Worm (Caenorhabditis elegans) whole organism, early embryonic: ENCODE measurements around the gene ZK1010.5.

ENCODE experiments used
- B0310.2 ChIP-seq: sonication (generic microtip); optimal IDR thresholded peaks from 2 replicates; lab custom pipeline; 2016; ENCODE audit warnings: mild to moderate bottlenecking, missing genetic modification characterization, missing compliant biosample characterization
- F13C5.2 ChIP-seq: sonication (generic microtip); optimal IDR thresholded peaks from 2 replicates; lab custom pipeline; 2017; ENCODE audit warnings: mild to moderate bottlenecking, missing genetic modification characterization, inconsistent platforms, missing compliant biosample characterization
- aly-1 ChIP-seq: sonication (generic microtip); optimal IDR thresholded peaks from 2 replicates; lab custom pipeline; 2016; ENCODE audit warnings: missing genetic modification characterization, missing compliant biosample characterization
- ama-1 ChIP-seq: fragments of 150-350 bp; optimal IDR thresholded peaks from 2 replicates; lab custom pipeline; 2014
- ceh-13 ChIP-seq: fragments of 200-800 bp; sonication (Bioruptor generic); optimal IDR thresholded peaks from 2 replicates; lab custom pipeline; 2018; ENCODE audit warnings: mild to moderate bottlenecking, missing genetic modification characterization, missing compliant biosample characterization
- ceh-36 ChIP-seq: sonication (generic microtip); optimal IDR thresholded peaks from 2 replicates; lab custom pipeline; 2016; ENCODE audit warnings: missing genetic modification characterization, inconsistent platforms, missing compliant biosample characterization
- ets-7 ChIP-seq: sonication (generic microtip); optimal IDR thresholded peaks from 2 replicates; lab custom pipeline; 2016; ENCODE audit warnings: missing genotype, missing genetic modification characterization, missing compliant biosample characterization
- flt-1 ChIP-seq: fragments of 200-800 bp; sonication (Bioruptor generic); IDR thresholded peaks from 2 replicates; pipeline ENCODE4 v1.3.6; 2022; ENCODE audit warnings: missing genetic modification characterization, missing compliant biosample characterization
- hmbx-1 ChIP-seq: sonication (generic microtip); optimal IDR thresholded peaks from 2 replicates; lab custom pipeline; 2016; ENCODE audit warnings: mild to moderate bottlenecking, missing genetic modification characterization, missing compliant biosample characterization
- hmg-4 ChIP-seq: fragments of 200-800 bp; sonication (Bioruptor generic); optimal IDR thresholded peaks from 2 replicates; lab custom pipeline; 2018; ENCODE audit warnings: mild to moderate bottlenecking, missing genetic modification characterization, missing compliant biosample characterization
- hnd-1 ChIP-seq: sonication (generic microtip); optimal IDR thresholded peaks from 2 replicates; lab custom pipeline; 2016; ENCODE audit warnings: missing genetic modification characterization, missing compliant biosample characterization
- pes-1 ChIP-seq: fragments of 200-800 bp; sonication (Bioruptor generic); IDR thresholded peaks from 2 replicates; pipeline ENCODE4 v1.3.6; 2022; ENCODE audit warnings: missing genetic modification reagents, missing genetic modification characterization, missing compliant biosample characterization
- scrt-1 ChIP-seq: fragments of 200-800 bp; sonication (Bioruptor generic); IDR thresholded peaks from 2 replicates; pipeline ENCODE4 v1.3.6; 2022; ENCODE audit warnings: missing genetic modification characterization, missing compliant biosample characterization
- sea-1 ChIP-seq: fragments of 200-800 bp; sonication (Bioruptor generic); conservative IDR thresholded peaks from 2 replicates; pipeline ENCODE4 v1.3.6; 2022; ENCODE audit warnings: missing genetic modification characterization, missing compliant biosample characterization
- tbx-11 ChIP-seq: fragments of 200-800 bp; sonication (Bioruptor generic); IDR thresholded peaks from 2 replicates; pipeline ENCODE4 v1.3.6; 2022; ENCODE audit warnings: missing genetic modification characterization, missing compliant biosample characterization
- tbx-37 ChIP-seq: fragments of 200-800 bp; sonication (Bioruptor generic); conservative IDR thresholded peaks from 2 replicates; pipeline ENCODE4 v1.3.6; 2022; ENCODE audit warnings: missing genetic modification reagents, missing genetic modification characterization, missing compliant biosample characterization
- tra-4 ChIP-seq: sonication (generic microtip); optimal IDR thresholded peaks from 2 replicates; lab custom pipeline; 2017; ENCODE audit warnings: missing genetic modification characterization, missing compliant biosample characterization

ZK1010.5 gene

DNA sequence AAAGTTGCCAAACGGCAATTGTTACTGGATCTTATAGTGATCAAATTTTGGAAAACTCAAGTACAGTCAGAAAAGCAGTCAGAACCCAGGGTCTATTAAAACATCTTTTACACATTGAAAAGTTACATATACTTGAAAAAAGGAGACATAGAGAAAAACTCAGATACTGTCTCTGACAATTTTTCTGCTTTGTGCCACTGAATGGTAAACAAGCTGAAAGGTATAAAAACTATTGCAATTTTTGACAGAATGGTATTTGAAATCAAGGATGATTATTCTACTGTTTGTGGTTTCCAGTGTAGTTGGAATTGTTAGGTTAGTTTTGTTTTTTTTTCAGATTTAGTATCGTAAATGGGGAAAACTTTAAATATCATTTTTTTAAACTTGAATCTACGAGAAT is 33.4 kb upstream of the ZK1010.5 start, which contains the start of gene cyp-13A11:
cyp-13A11 (plus strand) TSS at position 266 of the 400 bp plus-strand sequence.
- TF ChIP-seq tra-4 (tag; lab: Kevin White, UChicago) (no peak), ceh-36 (tag; lab: Kevin White, UChicago) (no peak), ama-1 (lab: Kevin White, UChicago) (no peak), scrt-1 (GFP tag; lab: Robert Waterston, UW) (no peak), hnd-1 (no peak), sea-1 (GFP tag; lab: Robert Waterston, UW) (no peak), hmbx-1 (tag; lab: Kevin White, UChicago) (no peak), F13C5.2 (no peak)

DNA sequence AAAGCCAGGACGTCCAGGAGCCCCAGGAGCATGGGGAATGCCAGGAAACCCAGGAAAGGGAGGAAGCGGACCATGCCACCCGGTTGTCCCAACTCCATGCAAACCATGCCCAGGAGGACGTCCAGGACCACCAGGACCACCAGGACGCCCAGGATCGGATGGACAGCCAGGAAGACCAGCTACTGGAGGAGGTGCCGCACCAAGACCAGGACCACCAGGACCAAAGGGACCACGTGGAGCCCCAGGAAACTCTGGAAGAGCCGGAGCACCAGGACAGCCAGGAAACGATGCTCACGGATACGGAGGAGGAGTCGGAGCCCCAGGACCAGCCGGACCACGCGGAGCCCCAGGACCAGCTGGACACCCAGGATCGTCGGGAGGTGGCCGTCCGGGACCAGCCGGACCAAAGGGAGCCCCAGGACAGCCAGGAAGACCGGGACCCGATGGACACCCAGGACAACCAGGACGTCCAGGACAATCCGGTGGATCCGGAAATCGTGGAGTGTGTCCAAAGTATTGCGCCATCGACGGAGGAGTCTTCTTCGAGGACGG is 32.3 kb upstream of the ZK1010.5 start:
- no peak for TF ChIP-seq ceh-36 (tag; lab: Kevin White, UChicago)
- TF ChIP-seq ets-7 (tag; lab: Kevin White, UChicago): no peak
- TF ChIP-seq sea-1 (GFP tag; lab: Robert Waterston, UW): no peak
- TF ChIP-seq ceh-13: no peak
- no peak for TF ChIP-seq ama-1 (lab: Kevin White, UChicago)
- TF ChIP-seq hmbx-1 (tag; lab: Kevin White, UChicago): no peak
- no peak for TF ChIP-seq hnd-1

DNA sequence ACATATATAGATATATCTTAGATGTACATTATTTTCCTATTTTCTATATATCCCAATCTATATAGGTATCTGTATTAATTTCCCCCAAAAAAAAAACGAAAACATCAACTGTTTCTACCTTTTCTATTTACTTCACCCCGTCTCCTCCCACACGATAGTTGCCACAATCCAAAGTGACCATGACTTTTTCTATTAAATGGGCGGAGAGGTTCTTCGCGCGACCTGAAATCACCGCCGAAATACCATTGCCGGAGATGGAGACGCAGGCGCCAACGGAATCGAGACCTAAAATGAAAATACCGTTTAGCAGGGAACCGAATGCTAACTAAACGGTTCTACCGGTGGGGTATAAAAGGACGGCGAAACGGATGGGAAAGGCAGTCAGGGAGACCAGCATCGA is 31.3 kb upstream of the ZK1010.5 start, which contains the start of gene col-98:
col-98 (plus strand) TSS at position 390 of the 400 bp plus-strand sequence.
- no peak for TF ChIP-seq pes-1 (GFP tag; lab: Robert Waterston, UW)
- no peak for TF ChIP-seq hmbx-1 (tag; lab: Kevin White, UChicago)
- no peak for TF ChIP-seq ets-7 (tag; lab: Kevin White, UChicago)
- no peak for TF ChIP-seq F13C5.2
- TF ChIP-seq hnd-1: no peak
- no peak for TF ChIP-seq sea-1 (GFP tag; lab: Robert Waterston, UW)
- TF ChIP-seq tbx-11 (GFP tag; lab: Robert Waterston, UW): no peak
- no peak for TF ChIP-seq ama-1 (lab: Kevin White, UChicago)
- TF ChIP-seq hmg-4 (GFP tag; lab: Kevin White, UChicago): no peak
- no peak for TF ChIP-seq ceh-13
- TF ChIP-seq tbx-37 (GFP tag; lab: Robert Waterston, UW): no peak
- TF ChIP-seq tra-4 (tag; lab: Kevin White, UChicago): no peak
- TF ChIP-seq scrt-1 (GFP tag; lab: Robert Waterston, UW): no peak
- TF ChIP-seq aly-1: no peak
- no peak for TF ChIP-seq flt-1 (GFP tag; lab: Robert Waterston, UW)

DNA sequence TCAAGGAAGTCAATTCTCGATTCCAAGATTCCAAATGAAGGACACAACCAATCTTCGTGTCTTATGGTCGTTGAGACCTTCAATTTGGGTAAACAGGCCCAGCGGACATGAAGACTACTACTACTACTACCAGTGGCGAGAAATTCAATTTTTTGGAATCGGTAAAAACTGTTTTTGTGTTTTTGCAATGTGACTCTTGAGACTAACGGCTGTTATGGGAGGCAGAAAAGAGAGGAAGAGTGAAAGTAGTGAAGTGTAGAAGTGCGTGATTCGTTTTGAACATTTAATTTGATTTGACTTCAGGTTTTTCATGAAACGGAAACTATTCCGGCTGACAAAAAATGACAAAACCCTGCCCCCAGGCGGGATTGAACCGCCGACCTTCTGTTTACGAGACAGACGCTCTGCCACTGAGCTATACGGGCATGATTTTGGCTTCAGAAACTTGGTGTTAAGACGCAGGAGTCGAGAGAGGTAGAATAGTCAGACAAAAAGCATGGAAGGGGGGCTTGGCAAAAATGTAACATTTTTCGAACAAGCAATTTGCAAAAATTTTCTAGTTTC is 28.5 kb upstream of the ZK1010.5 start:
- TF ChIP-seq scrt-1 (GFP tag; lab: Robert Waterston, UW) (no peak), ama-1 (lab: Kevin White, UChicago) (no peak), tbx-37 (GFP tag; lab: Robert Waterston, UW) (no peak), ceh-13 (no peak), tbx-11 (GFP tag; lab: Robert Waterston, UW) (no peak), aly-1 (no peak), ets-7 (tag; lab: Kevin White, UChicago) (no peak), F13C5.2 (no peak), tra-4 (tag; lab: Kevin White, UChicago) (no peak), ceh-36 (tag; lab: Kevin White, UChicago) (no peak), sea-1 (GFP tag; lab: Robert Waterston, UW) (no peak), flt-1 (GFP tag; lab: Robert Waterston, UW) (no peak), hnd-1 (no peak), hmg-4 (GFP tag; lab: Kevin White, UChicago) (no peak), hmbx-1 (tag; lab: Kevin White, UChicago) (no peak), B0310.2 (tag; lab: Kevin White, UChicago) (no peak), pes-1 (GFP tag; lab: Robert Waterston, UW) (no peak)

DNA sequence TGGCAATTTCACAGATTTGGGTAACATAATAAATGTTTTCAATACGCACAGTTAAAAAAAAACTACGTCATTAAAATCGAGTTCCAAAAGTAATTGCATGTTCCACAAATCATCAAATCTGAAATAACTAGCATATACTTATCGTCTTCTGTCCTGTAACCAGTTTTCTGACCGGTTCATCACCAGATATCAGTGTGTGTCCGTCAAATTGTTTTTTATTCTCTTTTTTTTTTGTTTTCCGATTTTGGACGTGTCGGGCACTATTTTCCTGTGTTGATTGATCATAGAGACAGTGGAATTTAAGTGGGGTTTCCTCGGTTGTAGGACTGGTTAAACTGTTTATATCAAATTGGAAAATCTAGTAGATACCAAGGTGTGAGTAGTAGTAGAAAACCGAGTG is 26.6 kb upstream of the ZK1010.5 start:
- TF ChIP-seq ceh-13 (no peak), ama-1 (lab: Kevin White, UChicago) (no peak), B0310.2 (tag; lab: Kevin White, UChicago) (no peak), tra-4 (tag; lab: Kevin White, UChicago) (no peak), flt-1 (GFP tag; lab: Robert Waterston, UW) (no peak), tbx-37 (GFP tag; lab: Robert Waterston, UW) (no peak), aly-1 (no peak), hmg-4 (GFP tag; lab: Kevin White, UChicago) (no peak), pes-1 (GFP tag; lab: Robert Waterston, UW) (no peak), F13C5.2 (no peak)

DNA sequence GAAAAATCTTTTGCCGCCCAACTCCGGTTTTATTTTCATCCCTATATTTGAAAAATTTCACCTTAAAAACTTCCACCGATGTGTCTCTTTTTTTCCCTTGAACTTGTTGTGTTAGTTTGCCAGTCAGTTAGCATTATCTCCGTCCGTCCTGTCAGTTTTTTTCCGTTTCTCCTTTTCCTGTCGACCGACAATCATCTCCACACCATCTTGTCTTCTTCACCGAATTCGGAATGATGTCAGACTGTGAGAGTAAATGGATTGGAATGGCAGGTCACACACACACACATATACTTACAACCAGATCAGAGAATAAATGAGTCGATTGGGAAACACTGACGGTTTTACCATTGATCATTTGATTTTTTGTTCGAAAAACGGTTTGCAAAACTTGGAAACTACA is 24.6 kb upstream of the ZK1010.5 start:
- TF ChIP-seq hmg-4 (GFP tag; lab: Kevin White, UChicago) (no peak), sea-1 (GFP tag; lab: Robert Waterston, UW) (no peak), hmbx-1 (tag; lab: Kevin White, UChicago) (no peak), tbx-11 (GFP tag; lab: Robert Waterston, UW) (no peak), flt-1 (GFP tag; lab: Robert Waterston, UW) (no peak), ceh-13 (no peak), B0310.2 (tag; lab: Kevin White, UChicago) (no peak), F13C5.2 (no peak), pes-1 (GFP tag; lab: Robert Waterston, UW) (no peak), hnd-1 (no peak), ets-7 (tag; lab: Kevin White, UChicago) (no peak), ama-1 (lab: Kevin White, UChicago) (no peak), tbx-37 (GFP tag; lab: Robert Waterston, UW) (no peak), tra-4 (tag; lab: Kevin White, UChicago) (no peak), scrt-1 (GFP tag; lab: Robert Waterston, UW) (no peak), aly-1 (no peak), ceh-36 (tag; lab: Kevin White, UChicago) (no peak)

DNA sequence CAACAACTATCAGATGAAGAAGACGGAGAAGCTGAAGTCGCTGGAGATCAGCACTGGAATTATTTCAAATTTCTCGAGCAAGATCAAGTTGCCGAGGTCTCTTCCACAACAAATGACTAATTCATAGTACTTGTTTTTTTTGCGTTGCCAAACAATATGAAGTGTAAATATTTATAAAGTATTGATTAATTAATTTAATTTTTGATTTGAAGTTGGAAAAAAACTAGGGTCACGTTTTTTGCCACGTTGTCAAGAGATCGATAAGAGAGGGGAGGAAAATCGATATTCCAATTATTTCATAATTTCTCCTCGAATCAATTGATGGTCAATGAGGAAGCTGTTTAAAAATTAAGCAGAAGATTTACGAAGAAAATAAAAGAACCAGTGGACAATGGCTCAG is 17.8 kb upstream of the ZK1010.5 start, which contains the start of gene snf-7:
snf-7 (plus strand) TSS at position 301 of the 400 bp plus-strand sequence.
- TF ChIP-seq tra-4 (tag; lab: Kevin White, UChicago) (no peak), sea-1 (GFP tag; lab: Robert Waterston, UW) (no peak), ets-7 (tag; lab: Kevin White, UChicago) (no peak), ceh-13 (no peak), hnd-1 (no peak), tbx-11 (GFP tag; lab: Robert Waterston, UW) (no peak), hmg-4 (GFP tag; lab: Kevin White, UChicago) (no peak)
